Worm (Caenorhabditis elegans) whole organism, mixed stage, embryonic: ENCODE results near the gene K02D10.2.

Experiments used
- ceh-83 ChIP-seq: fragments of 200-800 bp; sonication (Bioruptor generic); optimal IDR thresholded peaks from 2 replicates; lab custom pipeline; 2018; ENCODE audit warnings: mild to moderate bottlenecking, missing genetic modification characterization, missing compliant biosample characterization
- elt-3 ChIP-seq: fragments of 150-350 bp; optimal IDR thresholded peaks from 2 replicates; lab custom pipeline; 2014; ENCODE audit warnings: missing biosample characterization, missing genetic modification characterization
- flh-1 ChIP-seq: fragments of 200-800 bp; sonication (Bioruptor generic); optimal IDR thresholded peaks from 2 replicates; lab custom pipeline; 2018; ENCODE audit warnings: mild to moderate bottlenecking, missing genetic modification characterization, moderate library complexity, missing compliant biosample characterization
- lin-13 ChIP-seq: fragments of 150-350 bp; optimal IDR thresholded peaks from 2 replicates; lab custom pipeline; 2014; ENCODE audit warnings: missing biosample characterization, missing genetic modification characterization
- lsy-2 ChIP-seq: fragments of 150-350 bp; optimal IDR thresholded peaks from 2 replicates; lab custom pipeline; 2014; ENCODE audit warnings: missing biosample characterization, missing genetic modification characterization
- mep-1 ChIP-seq: fragments of 150-350 bp; optimal IDR thresholded peaks from 2 replicates; lab custom pipeline; 2017; ENCODE audit warnings: missing biosample characterization, missing genetic modification reagents, missing genetic modification characterization, inconsistent platforms
- nhr-2 ChIP-seq: fragments of 150-350 bp; optimal IDR thresholded peaks from 2 replicates; lab custom pipeline; 2014; ENCODE audit warnings: missing biosample characterization, missing genetic modification characterization
- nhr-237 ChIP-seq: fragments of 150-350 bp; optimal IDR thresholded peaks from 2 replicates; lab custom pipeline; 2014; ENCODE audit warnings: missing biosample characterization, missing genetic modification characterization
- pha-4 ChIP-seq: fragments of 150-350 bp; optimal IDR thresholded peaks from 2 replicates; lab custom pipeline; 2018; ENCODE audit warnings: missing biosample characterization, missing genetic modification reagents, missing genetic modification characterization
- unc-62 ChIP-seq: fragments of 150-350 bp; optimal IDR thresholded peaks from 2 replicates; lab custom pipeline; 2014; ENCODE audit warnings: missing biosample characterization, missing genetic modification reagents, missing genetic modification characterization
- ztf-11 ChIP-seq: fragments of 150-350 bp; optimal IDR thresholded peaks from 2 replicates; lab custom pipeline; 2014; ENCODE audit warnings: missing biosample characterization, missing genetic modification characterization

ce11 chrIII:8769253-8769652, 1.8 kb downstream of the K02D10.2 start, which contains the start of gene K02D10.1:
- TF ChIP-seq nhr-2: no peak
- no peak for TF ChIP-seq lsy-2 (tag; lab: Kevin White, UChicago)
- TF ChIP-seq unc-62 (GFP tag; lab: Kevin White, UChicago): no peak
- no peak for TF ChIP-seq ztf-11
- no peak for TF ChIP-seq pha-4 (tag; lab: Kevin White, UChicago)
- no peak for TF ChIP-seq ceh-83
- no peak for TF ChIP-seq elt-3 (tag; lab: Kevin White, UChicago)
- TF ChIP-seq nhr-237 (tag; lab: Kevin White, UChicago): no peak
- no peak for TF ChIP-seq flh-1
- no peak for TF ChIP-seq lin-13 (tag; lab: Kevin White, UChicago)
- TF ChIP-seq mep-1 (tag; lab: Kevin White, UChicago): no peak
